Fruit fly (Drosophila melanogaster) whole organism, embryonic: ENCODE measurements around the gene slf.

Source experiments
- Abd-B ChIP-seq: fragments of 200-800 bp; sonication (Bioruptor generic); optimal IDR thresholded peaks from 2 replicates; lab custom pipeline; 2018; ENCODE audit warnings: missing biosample characterization, mild to moderate bottlenecking, missing genetic modification characterization, moderate library complexity
- CG10543 ChIP-seq: fragments of 200-800 bp; sonication (Bioruptor generic); optimal IDR thresholded peaks from 3 replicates; lab custom pipeline; 2017; ENCODE audit warnings: missing biosample characterization, mild to moderate bottlenecking, missing genetic modification characterization, moderate library complexity
- CG11456 ChIP-seq: fragments of 200-800 bp; sonication (Bioruptor generic); IDR thresholded peaks from 3 replicates; pipeline ENCODE4 v1.3.6; 2022; ENCODE audit warnings: missing biosample characterization, missing genetic modification characterization
- CG12071 ChIP-seq: fragments of 200-800 bp; sonication (Bioruptor generic); optimal IDR thresholded peaks from 3 replicates; lab custom pipeline; 2018; ENCODE audit warnings: missing biosample characterization, mild to moderate bottlenecking, missing genetic modification characterization
- CG12155 ChIP-seq: fragments of 200-800 bp; sonication (Bioruptor generic); optimal IDR thresholded peaks from 3 replicates; lab custom pipeline; 2016; ENCODE audit warnings: missing biosample characterization, missing genetic modification characterization
- CG13296 ChIP-seq: fragments of 200-800 bp; sonication (Bioruptor generic); optimal IDR thresholded peaks from 3 replicates; lab custom pipeline; 2018; ENCODE audit warnings: missing biosample characterization, mild to moderate bottlenecking, missing genetic modification characterization
- CG14860 ChIP-seq: fragments of 200-800 bp; sonication (Bioruptor generic); IDR thresholded peaks from 3 replicates; pipeline ENCODE4 v1.3.6; 2022; ENCODE audit warnings: missing biosample characterization, missing genetic modification characterization; ENCODE audit not compliant: partially characterized antibody
- CG14965 ChIP-seq: fragments of 200-800 bp; sonication (Bioruptor generic); optimal IDR thresholded peaks from 2 replicates; lab custom pipeline; 2016; ENCODE audit warnings: missing biosample characterization, missing genetic modification characterization, borderline replicate concordance
- CG1603 ChIP-seq: fragments of 200-800 bp; sonication (Bioruptor generic); optimal IDR thresholded peaks from 2 replicates; lab custom pipeline; 2019; ENCODE audit warnings: missing biosample characterization, mild to moderate bottlenecking, missing genetic modification characterization, moderate library complexity
- CG17186 ChIP-seq: fragments of 200-800 bp; sonication (Bioruptor generic); optimal IDR thresholded peaks from 3 replicates; lab custom pipeline; 2017; ENCODE audit warnings: missing biosample characterization, missing genetic modification reagents, missing genetic modification characterization
- CG18599 ChIP-seq: fragments of 200-800 bp; sonication (Bioruptor generic); optimal IDR thresholded peaks from 3 replicates; lab custom pipeline; 2017; ENCODE audit warnings: missing biosample characterization, missing genetic modification characterization, mild to moderate bottlenecking, moderate library complexity, missing genetic modification reagents
- CG34376 ChIP-seq: fragments of 200-800 bp; sonication (Bioruptor generic); optimal IDR thresholded peaks from 2 replicates; lab custom pipeline; 2018; ENCODE audit warnings: missing biosample characterization, mild to moderate bottlenecking, missing genetic modification characterization
- CG4424 ChIP-seq: fragments of 200-800 bp; sonication (Bioruptor generic); optimal IDR thresholded peaks from 3 replicates; lab custom pipeline; 2016; ENCODE audit warnings: missing biosample characterization, missing genetic modification characterization
- CG4820 ChIP-seq: fragments of 200-800 bp; sonication (Bioruptor generic); optimal IDR thresholded peaks from 3 replicates; lab custom pipeline; 2016; ENCODE audit warnings: missing biosample characterization, missing genetic modification characterization
- CG5180 ChIP-seq: fragments of 200-800 bp; sonication (Bioruptor generic); optimal IDR thresholded peaks from 3 replicates; lab custom pipeline; 2017; ENCODE audit warnings: missing biosample characterization, missing genetic modification characterization, mild to moderate bottlenecking, moderate library complexity, missing genetic modification reagents
- CG6254 ChIP-seq: fragments of 200-800 bp; sonication (Bioruptor generic); optimal IDR thresholded peaks from 3 replicates; lab custom pipeline; 2017; ENCODE audit warnings: mild to moderate bottlenecking, missing biosample characterization, missing genetic modification reagents, missing genetic modification characterization
- CG6272 ChIP-seq: fragments of 200-800 bp; sonication (Bioruptor generic); IDR thresholded peaks from 2 replicates; pipeline ENCODE4 v1.3.6; 2022; ENCODE audit warnings: missing biosample characterization, missing genetic modification characterization
- CG6689 ChIP-seq: fragments of 200-800 bp; sonication (Bioruptor generic); IDR thresholded peaks from 2 replicates; pipeline ENCODE4 v1.3.6; 2022; ENCODE audit warnings: missing biosample characterization, missing genetic modification characterization
- CG7271 ChIP-seq: fragments of 200-800 bp; sonication (Bioruptor generic); optimal IDR thresholded peaks from 2 replicates; lab custom pipeline; 2018; ENCODE audit warnings: missing biosample characterization, mild to moderate bottlenecking, missing genetic modification characterization, moderate library complexity
- CG7372 ChIP-seq: fragments of 200-800 bp; sonication (Bioruptor generic); IDR thresholded peaks from 2 replicates; pipeline ENCODE4 v1.3.6; 2022; ENCODE audit warnings: missing biosample characterization, missing genetic modification characterization
- CG7839 ChIP-seq: fragments of 200-800 bp; sonication (Bioruptor generic); optimal IDR thresholded peaks from 3 replicates; lab custom pipeline; 2018; ENCODE audit warnings: missing biosample characterization, mild to moderate bottlenecking, missing genetic modification characterization, moderate library complexity
- Dip3 ChIP-seq: fragments of 200-800 bp; sonication (Bioruptor generic); optimal IDR thresholded peaks from 3 replicates; lab custom pipeline; 2016; ENCODE audit warnings: missing biosample characterization, missing genetic modification characterization
- HLH4C ChIP-seq: fragments of 200-800 bp; sonication (Bioruptor generic); IDR thresholded peaks from 3 replicates; pipeline ENCODE4 v1.3.6; 2022; ENCODE audit warnings: missing biosample characterization, missing genetic modification characterization; ENCODE audit not compliant: partially characterized antibody
- Hand ChIP-seq: fragments of 200-800 bp; sonication (Bioruptor generic); optimal IDR thresholded peaks from 2 replicates; lab custom pipeline; 2017; ENCODE audit warnings: mild to moderate bottlenecking, missing biosample characterization, missing genetic modification reagents, missing genetic modification characterization
- NFAT ChIP-seq: fragments of 200-800 bp; sonication (Bioruptor generic); IDR thresholded peaks from 2 replicates; pipeline ENCODE4 v1.3.6; 2022; ENCODE audit warnings: missing biosample characterization, missing genetic modification characterization
- Sry-δ ChIP-seq: fragments of 200-800 bp; sonication (Bioruptor generic); optimal IDR thresholded peaks from 2 replicates; lab custom pipeline; 2016; ENCODE audit warnings: missing biosample characterization, missing genetic modification characterization
- Xrp1 ChIP-seq: fragments of 200-800 bp; sonication (Bioruptor generic); IDR thresholded peaks from 2 replicates; pipeline ENCODE4 v1.3.6; 2022; ENCODE audit warnings: missing biosample characterization, missing genetic modification characterization
- ap ChIP-seq: fragments of 200-800 bp; sonication (Bioruptor generic); IDR thresholded peaks from 2 replicates; pipeline ENCODE4 v1.3.6; 2022; ENCODE audit warnings: missing biosample characterization, missing genetic modification characterization
- az2 ChIP-seq: fragments of 200-800 bp; sonication (Bioruptor generic); optimal IDR thresholded peaks from 3 replicates; lab custom pipeline; 2016; ENCODE audit warnings: missing biosample characterization, missing genetic modification characterization
- cato ChIP-seq: fragments of 200-800 bp; sonication (Bioruptor generic); optimal IDR thresholded peaks from 2 replicates; lab custom pipeline; 2016; ENCODE audit warnings: missing biosample characterization, missing genetic modification characterization, borderline replicate concordance
- crp ChIP-seq, 2 experiments: fragments of 200-800 bp; sonication (Bioruptor generic); optimal IDR thresholded peaks; 2 replicates in 1 of 2; 3 replicates in 1 of 2; lab custom pipeline; 2017; ENCODE audit warnings: missing biosample characterization in 2 of 2, missing genetic modification characterization in 2 of 2, mild to moderate bottlenecking in 1 of 2, moderate library complexity in 1 of 2
- disco-r ChIP-seq: fragments of 200-800 bp; sonication (Bioruptor generic); optimal IDR thresholded peaks from 2 replicates; lab custom pipeline; 2016; ENCODE audit warnings: missing biosample characterization, missing genetic modification characterization
- gsb-n ChIP-seq: fragments of 200-800 bp; sonication (Bioruptor generic); optimal IDR thresholded peaks from 3 replicates; lab custom pipeline; 2018; ENCODE audit warnings: missing biosample characterization, mild to moderate bottlenecking, missing genetic modification characterization
- hb ChIP-seq: fragments of 200-800 bp; sonication (Bioruptor generic); IDR thresholded peaks from 3 replicates; pipeline ENCODE4 v1.3.6; 2022; ENCODE audit warnings: missing biosample characterization, missing genetic modification characterization; ENCODE audit not compliant: partially characterized antibody
- her ChIP-seq: fragments of 200-800 bp; sonication (Bioruptor generic); optimal IDR thresholded peaks from 2 replicates; lab custom pipeline; 2016; ENCODE audit warnings: missing biosample characterization, missing genetic modification characterization
- klu ChIP-seq: fragments of 200-800 bp; sonication (Bioruptor generic); IDR thresholded peaks from 2 replicates; pipeline ENCODE4 v1.3.6; 2022; ENCODE audit warnings: missing biosample characterization, missing genetic modification characterization
- kni ChIP-seq: fragments of 200-800 bp; sonication (Bioruptor generic); optimal IDR thresholded peaks from 3 replicates; lab custom pipeline; 2017; ENCODE audit warnings: mild to moderate bottlenecking, missing biosample characterization, missing genetic modification reagents, missing genetic modification characterization
- luna ChIP-seq: fragments of 200-800 bp; sonication (Bioruptor generic); optimal IDR thresholded peaks from 2 replicates; lab custom pipeline; 2016; ENCODE audit warnings: missing biosample characterization, missing genetic modification characterization
- pita ChIP-seq: fragments of 200-800 bp; sonication (Bioruptor generic); optimal IDR thresholded peaks from 2 replicates; lab custom pipeline; 2017; ENCODE audit warnings: missing biosample characterization, mild to moderate bottlenecking, missing genetic modification characterization
- psq ChIP-seq: fragments of 200-800 bp; sonication (Bioruptor generic); optimal IDR thresholded peaks from 2 replicates; lab custom pipeline; 2017; ENCODE audit warnings: missing biosample characterization, missing genetic modification characterization
- sens ChIP-seq: fragments of 200-800 bp; sonication (Bioruptor generic); peaks from one replicate; lab custom pipeline; 2016; ENCODE audit warnings: missing biosample characterization, missing genetic modification characterization
- sens-2 ChIP-seq: fragments of 200-800 bp; sonication (Bioruptor generic); IDR thresholded peaks from 2 replicates; pipeline ENCODE4 v1.3.6; 2022; ENCODE audit warnings: missing biosample characterization, missing genetic modification characterization
- sim ChIP-seq: fragments of 200-800 bp; sonication (Bioruptor generic); IDR thresholded peaks from 2 replicates; pipeline ENCODE4 v1.3.6; 2022; ENCODE audit warnings: missing biosample characterization, missing genetic modification characterization
- sqz ChIP-seq: fragments of 200-800 bp; sonication (Bioruptor generic); optimal IDR thresholded peaks from 3 replicates; lab custom pipeline; 2018; ENCODE audit warnings: missing biosample characterization, mild to moderate bottlenecking, missing genetic modification characterization
- tio ChIP-seq: fragments of 200-800 bp; sonication (Bioruptor generic); optimal IDR thresholded peaks from 2 replicates; lab custom pipeline; 2017; ENCODE audit warnings: missing biosample characterization, missing genetic modification characterization, inconsistent platforms
- wek ChIP-seq: fragments of 200-800 bp; sonication (Bioruptor generic); optimal IDR thresholded peaks from 3 replicates; lab custom pipeline; 2018; ENCODE audit warnings: missing biosample characterization, mild to moderate bottlenecking, missing genetic modification characterization, moderate library complexity
- zfh1 ChIP-seq: fragments of 200-800 bp; sonication (Bioruptor generic); IDR thresholded peaks from 3 replicates; pipeline ENCODE4 v1.3.6; 2022; ENCODE audit warnings: missing biosample characterization, missing genetic modification characterization

Gene slf

DNA sequence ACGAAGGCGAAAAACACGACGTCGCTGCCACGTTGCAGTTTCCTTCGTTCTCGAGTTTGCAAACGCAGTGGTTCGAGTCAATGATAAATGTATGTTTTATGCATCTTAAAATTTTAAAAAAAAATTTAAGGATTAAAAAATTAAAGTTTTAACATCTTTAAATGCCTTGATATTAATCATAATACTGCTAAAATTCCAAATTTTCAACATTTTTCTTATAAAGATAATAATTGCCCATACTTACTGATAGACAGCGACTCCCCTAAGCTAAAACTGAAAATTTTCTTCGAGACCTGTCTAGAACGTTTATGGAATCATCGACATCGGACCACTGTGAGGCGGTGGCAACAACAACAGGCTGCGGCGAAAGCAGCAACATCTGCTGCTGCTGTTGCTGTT lies 19.6 kb upstream of the slf start (continued):
- peak; percentile 8 for TF ChIP-seq CG12071 (GFP tag; lab: Kevin White, UChicago)
- TF ChIP-seq CG6254, result peak; percentile 10
- peak; percentile 77 for TF ChIP-seq Xrp1 (GFP tag; lab: Robert Waterston, UW)
- TF ChIP-seq klu, result no peak
- TF ChIP-seq, all 482 proteins: peak for 266

- TF ChIP-seq HLH4C (GFP tag; lab: Robert Waterston, UW) (no peak), CG6272 (GFP tag; lab: Robert Waterston, UW) (0 out of 2 replicates have a peak, but pooled peaks have one; percentile 9), CG14965 (GFP tag; lab: Kevin White, UChicago) (no peak), her (no peak), tio (GFP tag; lab: Kevin White, UChicago) (peak; percentile 69), CG10543 (GFP tag; lab: Kevin White, UChicago) (peak; percentile 34), CG7372 (GFP tag; lab: Robert Waterston, UW) (peak; percentile 52), CG1603 (tag; lab: Kevin White, UChicago) (peak; percentile 65), sens-2 (GFP tag; lab: Robert Waterston, UW) (no peak), CG5180 (GFP tag; lab: Kevin White, UChicago) (no peak), sim (GFP tag; lab: Robert Waterston, UW) (no peak), CG17186 (GFP tag; lab: Kevin White, UChicago) (no peak), CG4820 (GFP tag; lab: Kevin White, UChicago) (peak; percentile 21), az2 (GFP tag; lab: Kevin White, UChicago) (peak; percentile 66), crp (GFP tag; optimal IDR thresholded peaks at IDR 0.05; lab: Kevin White, UChicago) (no peak), sqz (GFP tag; lab: Kevin White, UChicago) (no peak), wek (GFP tag; lab: Kevin White, UChicago) (no peak), CG7271 (tag; lab: Kevin White, UChicago) (no peak), CG18599 (GFP tag; lab: Kevin White, UChicago) (no peak), hb (GFP tag; lab: Robert Waterston, UW) (no peak), sens (peak; percentile 90), gsb-n (no peak), CG6689 (peak; percentile 65), Dip3 (GFP tag; lab: Kevin White, UChicago) (peak; percentile 21), Sry-δ (no peak), CG12155 (GFP tag; lab: Kevin White, UChicago) (peak; percentile 8), Hand (GFP tag; lab: Kevin White, UChicago) (no peak), CG7839 (peak; percentile 49), CG34376 (GFP tag; lab: Kevin White, UChicago) (no peak), CG11456 (0 out of 3 replicates have a peak, but pooled peaks have one; percentile 48), CG14860 (GFP tag; lab: Robert Waterston, UW) (no peak), CG4424 (GFP tag; lab: Kevin White, UChicago) (no peak), NFAT (GFP tag; lab: Robert Waterston, UW) (peak; percentile 42; the same call in 1 of the 2 replicates), Abd-B (no peak), psq (peak; percentile 33), luna (GFP tag; lab: Kevin White, UChicago) (no peak), disco-r (GFP tag; lab: Kevin White, UChicago) (no peak), CG13296 (GFP tag; lab: Kevin White, UChicago) (no peak), zfh1 (GFP tag; lab: Robert Waterston, UW) (peak; percentile 54; the same call in 2 of the 3 replicates), pita (GFP tag; lab: Kevin White, UChicago) (no peak), ap (GFP tag; lab: Robert Waterston, UW) (no peak), kni (no peak), cato (peak; percentile 24)
Observed at dm6 chr2L:4820448-4821318, 19.0 kb upstream of the slf start.
